Worm (Caenorhabditis elegans) whole organism, young adult: ENCODE measurements around the gene grl-27.

Experiments used
- B0019.2 ChIP-seq: fragments of 200-800 bp; sonication (Bioruptor generic); conservative IDR thresholded peaks from 2 replicates; pipeline ENCODE4 v1.3.6; 2022; ENCODE audit warnings: missing genetic modification reagents, missing genetic modification characterization, missing compliant biosample characterization
- B0336.3 ChIP-seq: fragments of 200-800 bp; sonication (Bioruptor generic); IDR thresholded peaks from 2 replicates; pipeline ENCODE4 v1.3.6; 2022; ENCODE audit warnings: missing genetic modification characterization, missing compliant biosample characterization
- C06A6.2 ChIP-seq: fragments of 200-800 bp; sonication (Bioruptor generic); conservative IDR thresholded peaks from 2 replicates; pipeline ENCODE4 v1.3.6; 2022; ENCODE audit warnings: missing genetic modification characterization, missing compliant biosample characterization
- F33H1.4 ChIP-seq: fragments of 200-800 bp; sonication (Bioruptor generic); IDR thresholded peaks from 2 replicates; pipeline ENCODE4 v1.3.6; 2022; ENCODE audit warnings: missing genetic modification reagents, missing genetic modification characterization, missing compliant biosample characterization
- F49E8.2 ChIP-seq: sonication (generic microtip); optimal IDR thresholded peaks from 3 replicates; lab custom pipeline; 2017; ENCODE audit warnings: missing genetic modification characterization, mild to moderate bottlenecking, missing compliant biosample characterization, antibody characterized with exemption, moderate library complexity; ENCODE audit not compliant: insufficient read depth
- K11D2.4 ChIP-seq: fragments of 200-800 bp; sonication (Bioruptor generic); IDR thresholded peaks from 2 replicates; pipeline ENCODE4 v1.3.6; 2022; ENCODE audit warnings: missing genetic modification reagents, missing genetic modification characterization, missing compliant biosample characterization
- K12H6.12 ChIP-seq: fragments of 200-800 bp; sonication (Bioruptor generic); optimal IDR thresholded peaks from 2 replicates; lab custom pipeline; 2018; ENCODE audit warnings: mild to moderate bottlenecking, missing genetic modification characterization, missing compliant biosample characterization
- Y53F4B.3 ChIP-seq: fragments of 200-800 bp; sonication (Bioruptor generic); IDR thresholded peaks from 2 replicates; pipeline ENCODE4 v1.3.6; 2022; ENCODE audit warnings: missing genetic modification reagents, missing genetic modification characterization, missing compliant biosample characterization
- Y53G8AR.9 ChIP-seq: fragments of 200-800 bp; sonication (Bioruptor generic); conservative IDR thresholded peaks from 2 replicates; pipeline ENCODE4 v1.3.6; 2022; ENCODE audit warnings: missing genetic modification reagents, missing genetic modification characterization, missing compliant biosample characterization
- Y79H2A.3 ChIP-seq: fragments of 200-800 bp; sonication (Bioruptor generic); conservative IDR thresholded peaks from 2 replicates; pipeline ENCODE4 v1.3.6; 2022; ENCODE audit warnings: missing genetic modification reagents, missing genetic modification characterization, missing compliant biosample characterization
- ZK185.1 ChIP-seq: sonication (generic microtip); optimal IDR thresholded peaks from 2 replicates; lab custom pipeline; 2016; ENCODE audit warnings: mild to moderate bottlenecking, missing genetic modification characterization, missing compliant biosample characterization; ENCODE audit not compliant: poor library complexity, severe bottlenecking
- aptf-2 ChIP-seq: fragments of 200-800 bp; sonication (Bioruptor generic); conservative IDR thresholded peaks from 2 replicates; pipeline ENCODE4 v1.3.6; 2022; ENCODE audit warnings: missing genetic modification reagents, missing genetic modification characterization, missing compliant biosample characterization
- atf-7 ChIP-seq: sonication (generic microtip); optimal IDR thresholded peaks from 2 replicates; lab custom pipeline; 2017; ENCODE audit warnings: mild to moderate bottlenecking, missing genetic modification characterization, missing compliant biosample characterization
- attf-5 ChIP-seq: fragments of 200-800 bp; sonication (Bioruptor generic); optimal IDR thresholded peaks from 2 replicates; lab custom pipeline; 2018; ENCODE audit warnings: mild to moderate bottlenecking, missing genetic modification characterization, missing compliant biosample characterization
- attf-6 ChIP-seq: fragments of 200-800 bp; sonication (Bioruptor generic); IDR thresholded peaks from 2 replicates; pipeline ENCODE4 v1.3.6; 2022; ENCODE audit warnings: missing genetic modification reagents, missing genetic modification characterization, missing compliant biosample characterization
- bed-1 ChIP-seq: fragments of 200-800 bp; sonication (Bioruptor generic); IDR thresholded peaks from 2 replicates; pipeline ENCODE4 v1.3.6; 2022; ENCODE audit warnings: missing genetic modification reagents, missing genetic modification characterization, missing compliant biosample characterization
- bed-2 ChIP-seq: fragments of 200-800 bp; sonication (Bioruptor generic); IDR thresholded peaks from 2 replicates; pipeline ENCODE4 v1.3.6; 2022; ENCODE audit warnings: missing genetic modification reagents, missing genetic modification characterization, missing compliant biosample characterization
- ccch-3 ChIP-seq: fragments of 200-800 bp; sonication (Bioruptor generic); optimal IDR thresholded peaks from 2 replicates; lab custom pipeline; 2018; ENCODE audit warnings: mild to moderate bottlenecking, missing genetic modification characterization, missing compliant biosample characterization
- cebp-2 ChIP-seq: fragments of 200-800 bp; sonication (Bioruptor generic); IDR thresholded peaks from 2 replicates; pipeline ENCODE4 v1.3.6; 2022; ENCODE audit warnings: missing genetic modification characterization, missing compliant biosample characterization
- ceh-40 ChIP-seq: fragments of 200-800 bp; sonication (Bioruptor generic); IDR thresholded peaks from 2 replicates; pipeline ENCODE4 v1.3.6; 2022; ENCODE audit warnings: missing genetic modification characterization, missing compliant biosample characterization
- ceh-79 ChIP-seq: sonication (generic microtip); optimal IDR thresholded peaks from 2 replicates; lab custom pipeline; 2017; ENCODE audit warnings: mild to moderate bottlenecking, missing genetic modification characterization, missing compliant biosample characterization
- die-1 ChIP-seq: sonication (generic microtip); optimal IDR thresholded peaks from 2 replicates; lab custom pipeline; 2016; ENCODE audit warnings: missing genotype, mild to moderate bottlenecking, missing genetic modification characterization, missing compliant biosample characterization
- dpl-1 ChIP-seq: fragments of 150-350 bp; optimal IDR thresholded peaks from 2 replicates; lab custom pipeline; 2014; ENCODE audit warnings: missing biosample characterization, missing genetic modification reagents, missing genetic modification characterization
- efl-1 ChIP-seq: fragments of 150-350 bp; optimal IDR thresholded peaks from 2 replicates; lab custom pipeline; 2014; ENCODE audit warnings: missing biosample characterization, missing genetic modification reagents, missing genetic modification characterization
- egl-44 ChIP-seq: fragments of 200-800 bp; sonication (Bioruptor generic); IDR thresholded peaks from 2 replicates; pipeline ENCODE4 v1.3.6; 2022; ENCODE audit warnings: missing genetic modification reagents, missing genetic modification characterization, missing compliant biosample characterization
- ekl-4 ChIP-seq: fragments of 200-800 bp; sonication (Bioruptor generic); IDR thresholded peaks from 2 replicates; pipeline ENCODE4 v1.3.6; 2022; ENCODE audit warnings: missing genetic modification reagents, missing genetic modification characterization, missing compliant biosample characterization
- hmg-1.2 ChIP-seq: fragments of 200-800 bp; sonication (Bioruptor generic); IDR thresholded peaks from 2 replicates; pipeline ENCODE4 v1.3.6; 2022; ENCODE audit warnings: missing genetic modification reagents, missing genetic modification characterization, missing compliant biosample characterization
- hmg-20 ChIP-seq: fragments of 200-800 bp; sonication (Bioruptor generic); IDR thresholded peaks from 2 replicates; pipeline ENCODE4 v1.3.6; 2022; ENCODE audit warnings: missing genetic modification reagents, missing genetic modification characterization, missing compliant biosample characterization
- hsf-1 ChIP-seq: fragments of 200-800 bp; sonication (Bioruptor generic); IDR thresholded peaks from 2 replicates; pipeline ENCODE4 v1.3.6; 2022; ENCODE audit warnings: missing genetic modification reagents, missing genetic modification characterization, missing compliant biosample characterization
- let-607 ChIP-seq, 2 experiments: fragments of 200-800 bp in 1 of 2; sonication (Bioruptor generic) in 1 of 2; sonication (generic microtip) in 1 of 2; optimal IDR thresholded peaks; 2 replicates each; lab custom pipeline; 2016 to 2018; ENCODE audit warnings: mild to moderate bottlenecking in 2 of 2, missing compliant biosample characterization in 2 of 2, missing genetic modification characterization in 2 of 2, moderate library complexity in 2 of 2, missing genotype in 1 of 2
- lin-26 ChIP-seq: fragments of 200-800 bp; sonication (Bioruptor generic); IDR thresholded peaks from 2 replicates; pipeline ENCODE4 v1.3.6; 2022; ENCODE audit warnings: missing genetic modification reagents, missing genetic modification characterization, missing compliant biosample characterization
- lin-35 ChIP-seq, 3 experiments: fragments of 150-350 bp in 2 of 3; sonication (generic microtip) in 1 of 3; optimal IDR thresholded peaks; 2 replicates each; lab custom pipeline; 2014 to 2018; ENCODE audit warnings: missing biosample characterization in 3 of 3, missing genetic modification characterization in 3 of 3, missing genetic modification reagents in 3 of 3
- lin-40 ChIP-seq: sonication (generic microtip); optimal IDR thresholded peaks from 2 replicates; lab custom pipeline; 2016; ENCODE audit warnings: missing genetic modification characterization, mild to moderate bottlenecking, missing compliant biosample characterization, missing genotype, missing genetic modification reagents
- lir-1 ChIP-seq: fragments of 200-800 bp; sonication (Bioruptor generic); conservative IDR thresholded peaks from 2 replicates; pipeline ENCODE4 v1.3.6; 2022; ENCODE audit warnings: missing genetic modification reagents, missing genetic modification characterization, missing compliant biosample characterization
- lsy-27 ChIP-seq: sonication (generic microtip); optimal IDR thresholded peaks from 2 replicates; lab custom pipeline; 2017; ENCODE audit warnings: missing genetic modification characterization, mild to moderate bottlenecking, missing compliant biosample characterization, antibody characterized with exemption, missing genotype, borderline replicate concordance; ENCODE audit not compliant: insufficient read depth
- madf-10 ChIP-seq: sonication (generic microtip); optimal IDR thresholded peaks from 2 replicates; lab custom pipeline; 2016; ENCODE audit warnings: mild to moderate bottlenecking, missing genetic modification characterization, missing compliant biosample characterization
- mxl-1 ChIP-seq: sonication (generic microtip); optimal IDR thresholded peaks from 2 replicates; lab custom pipeline; 2016; ENCODE audit warnings: missing genetic modification characterization, missing compliant biosample characterization
- rcor-1 ChIP-seq: fragments of 200-800 bp; sonication (Bioruptor generic); IDR thresholded peaks from 2 replicates; pipeline ENCODE4 v1.3.6; 2022; ENCODE audit warnings: missing genetic modification reagents, missing genetic modification characterization, missing compliant biosample characterization
- snpc-3.4 ChIP-seq: sonication (generic microtip); optimal IDR thresholded peaks from 2 replicates; lab custom pipeline; 2017; ENCODE audit warnings: missing genetic modification characterization, mild to moderate bottlenecking, missing compliant biosample characterization, antibody characterized with exemption, moderate library complexity, missing genotype, missing genetic modification reagents
- somi-1 ChIP-seq: fragments of 200-800 bp; sonication (Bioruptor generic); optimal IDR thresholded peaks from 2 replicates; lab custom pipeline; 2018; ENCODE audit warnings: mild to moderate bottlenecking, missing genetic modification characterization, missing compliant biosample characterization
- tbp1 ChIP-seq: fragments of 200-800 bp; sonication (Bioruptor generic); optimal IDR thresholded peaks from 2 replicates; lab custom pipeline; 2018; ENCODE audit warnings: mild to moderate bottlenecking, missing genetic modification characterization, missing compliant biosample characterization
- tbx-9 ChIP-seq: sonication (generic microtip); optimal IDR thresholded peaks from 2 replicates; lab custom pipeline; 2016; ENCODE audit warnings: borderline replicate concordance, missing genetic modification characterization, inconsistent platforms, missing compliant biosample characterization
- tlf-1 ChIP-seq: fragments of 200-800 bp; sonication (Bioruptor generic); optimal IDR thresholded peaks from 2 replicates; lab custom pipeline; 2018; ENCODE audit warnings: mild to moderate bottlenecking, missing genetic modification characterization, missing compliant biosample characterization
- unc-130 ChIP-seq: sonication (generic microtip); optimal IDR thresholded peaks from 2 replicates; lab custom pipeline; 2016; ENCODE audit warnings: missing genetic modification reagents, missing genetic modification characterization, missing compliant biosample characterization
- zim-3 ChIP-seq: sonication (generic microtip); optimal IDR thresholded peaks from 2 replicates; lab custom pipeline; 2017; ENCODE audit warnings: mild to moderate bottlenecking, missing genetic modification characterization, moderate library complexity, missing compliant biosample characterization
- ztf-18 ChIP-seq: sonication (generic microtip); optimal IDR thresholded peaks from 2 replicates; lab custom pipeline; 2016; ENCODE audit warnings: missing genotype, mild to moderate bottlenecking, missing genetic modification characterization, missing compliant biosample characterization
- ztf-26 ChIP-seq: sonication (generic microtip); optimal IDR thresholded peaks from 2 replicates; lab custom pipeline; 2017; ENCODE audit warnings: missing genetic modification characterization, missing compliant biosample characterization
- ztf-3 ChIP-seq: fragments of 200-800 bp; sonication (Bioruptor generic); optimal IDR thresholded peaks from 2 replicates; lab custom pipeline; 2018; ENCODE audit warnings: mild to moderate bottlenecking, missing genetic modification characterization, missing compliant biosample characterization
- ztf-6 ChIP-seq: fragments of 200-800 bp; sonication (Bioruptor generic); IDR thresholded peaks from 2 replicates; pipeline ENCODE4 v1.3.6; 2022; ENCODE audit warnings: missing genetic modification reagents, missing genetic modification characterization, missing compliant biosample characterization

Gene grl-27

DNA sequence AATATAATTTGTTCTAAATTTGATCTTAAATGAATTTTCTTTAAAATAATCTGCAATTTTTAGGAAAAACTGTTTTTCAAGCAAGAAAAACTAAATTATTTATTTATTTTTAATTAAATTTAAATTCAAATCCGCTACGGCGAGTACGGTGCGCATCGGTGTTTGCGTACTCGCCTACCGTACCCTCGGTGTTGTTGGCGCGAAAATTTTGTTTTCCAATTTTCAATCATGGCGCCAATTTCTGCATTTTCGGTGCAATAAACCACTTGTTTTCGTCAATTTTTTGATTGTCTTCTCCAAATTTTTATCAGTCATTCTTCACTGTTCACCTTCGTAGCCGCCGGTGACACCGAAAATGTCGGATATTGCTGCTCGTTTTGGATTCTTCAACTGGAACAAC is 3.2 kb upstream of the grl-27 start, which contains the start of gene pygl-1 (continued):
- TF ChIP-seq mxl-1 (no peak), bed-1 (GFP tag; lab: Robert Waterston, UW) (no peak), ztf-3 (GFP tag; lab: Kevin White, UChicago) (no peak), ceh-40 (GFP tag; lab: Robert Waterston, UW) (no peak), somi-1 (GFP tag; lab: Kevin White, UChicago) (no peak), madf-10 (tag; lab: Kevin White, UChicago) (no peak), cebp-2 (GFP tag; lab: Robert Waterston, UW) (no peak), ceh-79 (tag; lab: Kevin White, UChicago) (no peak), lir-1 (GFP tag; lab: Robert Waterston, UW) (peak; percentile 71), attf-5 (GFP tag; lab: Kevin White, UChicago) (no peak), hsf-1 (GFP tag; lab: Robert Waterston, UW) (peak; percentile 83), K11D2.4 (GFP tag; lab: Robert Waterston, UW) (no peak), B0019.2 (peak; percentile 96), ZK185.1 (tag; lab: Kevin White, UChicago) (no peak), B0336.3 (GFP tag; lab: Robert Waterston, UW) (peak; percentile 84), lsy-27 (tag; lab: Kevin White, UChicago) (no peak), Y53F4B.3 (GFP tag; lab: Robert Waterston, UW) (no peak), lin-35 (GFP tag; optimal IDR thresholded peaks at IDR 0.05; lab: Kevin White, UChicago) (peak in 2 of 3 experiments; percentile 35 to 90), bed-2 (GFP tag; lab: Robert Waterston, UW) (0 out of 2 replicates have a peak, but pooled peaks have one; percentile 33), die-1 (tag; lab: Kevin White, UChicago) (no peak), rcor-1 (GFP tag; lab: Robert Waterston, UW) (peak; percentile 90), Y79H2A.3 (GFP tag; lab: Robert Waterston, UW) (peak; percentile 84), tbx-9 (tag; lab: Kevin White, UChicago) (no peak), lin-40 (tag; lab: Kevin White, UChicago) (no peak), F33H1.4 (GFP tag; lab: Robert Waterston, UW) (peak; percentile 86), Y53G8AR.9 (peak; percentile 64), ztf-18 (tag; lab: Kevin White, UChicago) (no peak), hmg-20 (GFP tag; lab: Robert Waterston, UW) (no peak), tbp1 (GFP tag; lab: Kevin White, UChicago) (peak; percentile 59), ekl-4 (GFP tag; lab: Robert Waterston, UW) (peak; percentile 62; the same call in 1 of the 2 replicates), aptf-2 (GFP tag; lab: Robert Waterston, UW) (peak; percentile 36; the same call in 1 of the 2 replicates), ztf-26 (no peak), K12H6.12 (tag; lab: Kevin White, UChicago) (no peak), C06A6.2 (GFP tag; lab: Robert Waterston, UW) (no peak), hmg-1.2 (GFP tag; lab: Robert Waterston, UW) (peak; percentile 70), zim-3 (no peak), atf-7 (tag; lab: Kevin White, UChicago) (no peak), snpc-3.4 (peak; percentile 89), attf-6 (peak; percentile 81), let-607 (tag; optimal IDR thresholded peaks at IDR 0.05; lab: Kevin White, UChicago) (no peak), tlf-1 (GFP tag; lab: Kevin White, UChicago) (peak; percentile 94), ztf-6 (no peak), efl-1 (peak; percentile 99), unc-130 (GFP tag; lab: Kevin White, UChicago) (peak; percentile 95), lin-26 (GFP tag; lab: Robert Waterston, UW) (no peak), ccch-3 (no peak), F49E8.2 (tag; lab: Kevin White, UChicago) (peak; percentile 61), egl-44 (GFP tag; lab: Robert Waterston, UW) (no peak), dpl-1 (GFP tag; lab: Kevin White, UChicago) (peak; percentile 94)
